Worm (Caenorhabditis elegans): ENCODE data around the gene hpo-25.

Gene hpo-25

DNA sequence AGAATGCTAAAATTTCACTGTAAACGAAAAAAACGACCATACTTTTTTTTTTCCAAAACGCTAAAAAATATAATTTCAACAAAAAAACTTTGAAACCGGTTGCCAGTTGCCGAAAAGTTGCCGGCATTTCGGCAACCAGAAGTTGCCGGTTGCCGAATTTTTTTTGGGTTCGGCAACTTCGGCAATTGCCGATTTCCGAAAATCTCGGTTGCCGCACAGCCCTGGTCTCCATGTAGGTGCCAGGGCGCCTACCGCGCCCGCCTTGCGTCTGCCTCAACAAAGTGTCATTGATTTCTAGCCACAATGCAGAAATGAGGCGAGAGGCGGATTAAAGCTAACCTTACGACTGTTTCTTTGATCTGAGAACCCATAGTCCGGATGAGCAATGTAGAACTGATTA, 42.0 kb downstream of the hpo-25 start:
- TF ChIP-seq T23F11.4 (GFP tag; optimal IDR thresholded peaks at IDR 0.05) (no peak), tbx-7 (tag; optimal IDR thresholded peaks at IDR 0.05) (no peak), nfya-1 (tag; optimal IDR thresholded peaks at IDR 0.05) (no peak), K02D7.2 (tag; optimal IDR thresholded peaks at IDR 0.05) (no peak), ceh-19 (GFP tag; optimal IDR thresholded peaks at IDR 0.05) (no peak), lim-6 (tag; optimal IDR thresholded peaks at IDR 0.05) (no peak), pat-9 (tag; optimal IDR thresholded peaks at IDR 0.05) (no peak), ama-1 (optimal IDR thresholded peaks at IDR 0.05) (no peak)

DNA sequence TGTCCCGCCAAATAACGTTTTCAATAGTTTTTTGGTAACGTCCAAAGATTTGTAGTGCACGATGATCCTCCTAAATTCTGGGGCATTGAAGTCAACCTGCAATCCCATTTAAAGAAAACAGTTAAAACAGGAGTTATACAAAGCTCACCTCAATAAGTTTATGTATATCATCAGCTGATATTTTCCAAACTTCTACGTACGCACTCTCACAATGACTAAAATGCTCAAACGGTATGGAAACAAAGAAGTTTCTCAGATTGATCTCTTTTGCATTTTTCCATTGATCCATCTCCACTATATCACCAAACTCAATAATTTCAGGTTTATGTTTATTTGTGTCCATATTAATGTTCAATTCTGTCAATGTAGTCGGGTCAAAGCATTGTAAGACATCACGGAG, 42.5 kb downstream of the hpo-25 start:
- no peak for TF ChIP-seq hlh-6 (tag; optimal IDR thresholded peaks at IDR 0.05)
- no peak for TF ChIP-seq ceh-6 (GFP tag; optimal IDR thresholded peaks at IDR 0.05)

DNA sequence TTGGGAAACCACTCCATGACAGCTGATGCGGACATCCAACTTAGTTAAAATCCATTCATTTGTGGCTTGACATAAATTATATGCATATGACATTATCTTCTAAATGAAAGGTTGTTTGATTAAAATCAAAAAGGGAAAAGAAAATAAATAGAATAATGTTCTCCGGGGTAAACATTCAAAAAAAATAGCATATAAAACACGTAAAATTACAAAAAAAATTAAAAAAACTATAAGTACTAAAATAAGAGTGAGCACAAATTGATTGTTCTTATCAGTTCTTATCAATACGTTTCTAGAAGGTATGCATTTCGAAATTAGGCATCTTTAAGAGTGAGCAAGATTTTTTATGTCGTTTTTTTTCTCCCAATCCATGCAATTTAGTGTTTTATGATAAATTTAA, 43.6 kb downstream of the hpo-25 start, which contains the start of gene fbxa-182:
Gene fbxa-182, minus strand, starts transcription at position 101 of the 400 bp plus-strand sequence.
- no peak for TF ChIP-seq Y22D7AL.16 (tag; optimal IDR thresholded peaks at IDR 0.05)
- TF ChIP-seq nhr-232 (tag; optimal IDR thresholded peaks at IDR 0.05) = no peak
- no peak for TF ChIP-seq nfya-1 (tag; optimal IDR thresholded peaks at IDR 0.05)
- TF ChIP-seq hlh-30 (tag; optimal IDR thresholded peaks at IDR 0.05; ENCODE audit: insufficient read depth) = no peak
- TF ChIP-seq fkh-6 (tag; optimal IDR thresholded peaks at IDR 0.05) = no peak
- no peak for TF ChIP-seq nhr-11 (tag; optimal IDR thresholded peaks at IDR 0.05)
- TF ChIP-seq pag-3 (tag; optimal IDR thresholded peaks at IDR 0.05; ENCODE audit: borderline replicate concordance) = no peak
- TF ChIP-seq sox-4 (tag; optimal IDR thresholded peaks at IDR 0.05) = no peak
- TF ChIP-seq lim-6 (tag; optimal IDR thresholded peaks at IDR 0.05) = no peak
- TF ChIP-seq ceh-9 (tag; optimal IDR thresholded peaks at IDR 0.05) = no peak
- no peak for TF ChIP-seq dmd-4 (tag; optimal IDR thresholded peaks at IDR 0.05; ENCODE audit: borderline replicate concordance)
- TF ChIP-seq madf-2 (tag; optimal IDR thresholded peaks at IDR 0.05) = no peak
- TF ChIP-seq ceh-6 (GFP tag; optimal IDR thresholded peaks at IDR 0.05) = no peak
- no peak for TF ChIP-seq sox-2 (GFP tag; IDR thresholded peaks at IDR 0.05)
- TF ChIP-seq pha-4 (tag; optimal IDR thresholded peaks at IDR 0.05) = no peak
- TF ChIP-seq pqm-1 (tag; optimal IDR thresholded peaks at IDR 0.05) = no peak
- no peak for TF ChIP-seq ets-4 (tag; optimal IDR thresholded peaks at IDR 0.05)
- TF ChIP-seq ceh-31 (tag; optimal IDR thresholded peaks at IDR 0.05) = no peak
- no peak for TF ChIP-seq pat-9 (tag; optimal IDR thresholded peaks at IDR 0.05)
- TF ChIP-seq zip-5 (tag; optimal IDR thresholded peaks at IDR 0.05) = no peak

DNA sequence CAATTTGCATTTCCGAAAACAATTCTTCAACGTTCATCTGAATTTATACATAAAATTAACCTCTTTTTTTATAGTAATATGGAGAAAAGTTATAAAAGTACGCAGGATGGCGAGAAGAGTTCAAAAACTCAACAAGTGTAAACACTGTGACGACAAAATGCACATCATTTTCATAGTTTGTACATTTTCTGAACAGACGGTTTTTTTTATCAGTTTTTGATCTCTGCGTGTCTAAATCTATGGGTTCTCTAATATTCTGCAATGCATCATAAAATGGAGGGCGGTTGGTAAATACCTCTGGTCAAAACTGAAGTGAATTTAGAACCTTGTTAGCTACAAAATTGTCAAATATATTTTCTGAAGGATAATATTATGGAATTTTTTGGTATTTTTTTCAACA, 46.4 kb downstream of the hpo-25 start, which contains the start of gene fbxa-4:
Gene fbxa-4, minus strand, starts transcription at position 93 of the 400 bp plus-strand sequence.
- TF ChIP-seq unc-55 (GFP tag; optimal IDR thresholded peaks at IDR 0.05) (no peak), che-1 (tag; optimal IDR thresholded peaks at IDR 0.05) (no peak), C38D4.7 (GFP tag; optimal IDR thresholded peaks at IDR 0.05) (no peak), ref-2 (tag; optimal IDR thresholded peaks at IDR 0.05) (no peak), unc-42 (tag; optimal IDR thresholded peaks at IDR 0.05) (no peak), F13H6.1 (tag; optimal IDR thresholded peaks at IDR 0.05) (no peak), nhr-232 (tag; optimal IDR thresholded peaks at IDR 0.05) (no peak), C08G9.2 (tag; optimal IDR thresholded peaks at IDR 0.05) (no peak), Y22D7AL.16 (tag; optimal IDR thresholded peaks at IDR 0.05) (no peak)

DNA sequence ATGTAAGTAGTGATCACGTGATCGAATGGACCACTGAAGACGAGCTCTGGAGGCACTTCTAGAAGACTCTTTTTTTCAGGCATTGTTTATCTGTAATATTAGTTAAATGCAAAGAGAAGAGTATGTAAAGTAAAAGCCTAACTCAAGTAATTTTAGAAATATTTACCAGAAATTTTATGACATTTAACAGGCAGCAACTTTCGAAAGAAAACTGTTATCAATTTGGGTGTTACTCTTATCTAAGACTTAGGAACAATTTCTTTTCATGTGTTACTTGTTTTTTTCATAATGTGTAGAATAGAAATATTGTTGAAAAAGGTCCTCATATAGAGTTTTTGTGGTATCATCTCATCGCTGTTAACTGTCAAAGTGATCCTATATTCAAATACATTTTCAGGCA, 48.8 kb downstream of the hpo-25 start, which contains the start of the genes F42G2.5 and F42G2.7:
Gene F42G2.5, minus strand, starts transcription at position 101 of the 400 bp plus-strand sequence.
Gene F42G2.7, plus strand, starts transcription at position 270 of the 400 bp plus-strand sequence.
- TF ChIP-seq dmd-4 (tag; optimal IDR thresholded peaks at IDR 0.05; ENCODE audit: borderline replicate concordance) (no peak), T23F11.4 (GFP tag; optimal IDR thresholded peaks at IDR 0.05) (no peak), unc-86 (tag; optimal IDR thresholded peaks at IDR 0.05) (no peak), nhr-232 (tag; optimal IDR thresholded peaks at IDR 0.05) (no peak), dve-1 (tag; optimal IDR thresholded peaks at IDR 0.05) (no peak), sox-2 (GFP tag; IDR thresholded peaks at IDR 0.05) (no peak), ceh-48 (tag; optimal IDR thresholded peaks at IDR 0.05) (no peak), unc-42 (tag; optimal IDR thresholded peaks at IDR 0.05) (no peak), ztf-16 (tag; optimal IDR thresholded peaks at IDR 0.05) (no peak), unc-3 (GFP tag; conservative IDR thresholded peaks at IDR 0.05) (no peak), unc-3 (tag; optimal IDR thresholded peaks at IDR 0.05) (no peak)
